Worm (Caenorhabditis elegans): ENCODE data around the gene eftu-2.

DNA sequence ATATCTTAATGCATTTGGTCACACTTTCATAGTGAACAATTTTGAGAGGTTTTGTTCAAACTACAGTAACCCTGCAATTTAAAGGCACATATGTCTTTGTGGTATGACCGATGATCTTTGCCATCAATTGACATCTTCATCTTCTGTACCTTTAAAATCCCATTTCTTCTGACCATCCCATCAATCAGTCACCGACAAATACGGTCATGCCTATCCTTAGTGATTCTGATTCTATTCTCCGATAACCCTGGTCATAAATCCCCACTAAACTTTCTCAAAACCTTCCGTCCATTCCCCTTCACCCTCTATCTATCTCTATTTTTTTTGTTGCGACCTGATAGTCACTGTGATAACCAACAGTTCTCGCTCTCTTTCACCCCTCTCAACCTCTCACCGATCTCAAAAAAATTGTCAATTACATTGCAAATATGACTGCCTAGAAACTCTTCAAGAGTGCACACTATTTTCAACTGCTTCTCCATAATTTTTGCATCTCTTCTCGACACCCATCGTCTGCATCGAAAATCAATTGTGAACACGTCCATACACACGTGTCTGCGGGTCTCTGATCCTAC is 45.2 kb upstream of the eftu-2 start:
- TF ChIP-seq nhr-12 (tag; optimal IDR thresholded peaks at IDR 0.05) (no peak), lin-13 (tag; optimal IDR thresholded peaks at IDR 0.05) (no peak), ztf-11 (tag; optimal IDR thresholded peaks at IDR 0.05) (no peak), snpc-4 (tag; optimal IDR thresholded peaks at IDR 0.05) (no peak), ces-1 (GFP tag; optimal IDR thresholded peaks at IDR 0.05) (no peak), bed-3 (GFP tag; optimal IDR thresholded peaks at IDR 0.05) (no peak), ham-2 (GFP tag; optimal IDR thresholded peaks at IDR 0.05) (no peak), lsy-2 (tag; optimal IDR thresholded peaks at IDR 0.05) (no peak)

Measured in whole organism, mixed stage, embryonic.